Fruit fly (Drosophila melanogaster) whole organism, embryonic: Measurements from ENCODE around the gene kat80.

Experiments
- Awh ChIP-seq: fragments of 200-800 bp; sonication (Bioruptor generic); IDR thresholded peaks from 2 replicates; pipeline ENCODE4, ENCODE4 v1.3.6; 2022; ENCODE audit warnings: missing biosample characterization, missing genetic modification characterization
- BEAF-32 ChIP-seq: fragments of 200-800 bp; sonication (Bioruptor generic); optimal IDR thresholded peaks from 3 replicates; lab custom pipeline; 2017; ENCODE audit warnings: missing biosample characterization, missing genetic modification characterization, mild to moderate bottlenecking, moderate library complexity, missing genetic modification reagents
- Bgb ChIP-seq: fragments of 200-800 bp; sonication (Bioruptor generic); IDR thresholded peaks from 2 replicates; pipeline ENCODE4 v1.3.6; 2022; ENCODE audit warnings: missing biosample characterization, missing genetic modification characterization; ENCODE audit not compliant: partially characterized antibody
- CG1024 ChIP-seq: fragments of 200-800 bp; sonication (Bioruptor generic); IDR thresholded peaks from 2 replicates; pipeline ENCODE4 v1.3.6; 2022; ENCODE audit warnings: missing biosample characterization, missing genetic modification characterization
- CG10979 ChIP-seq: fragments of 200-800 bp; sonication (Bioruptor generic); optimal IDR thresholded peaks from 2 replicates; lab custom pipeline; 2018; ENCODE audit warnings: missing biosample characterization, mild to moderate bottlenecking, missing genetic modification characterization, moderate library complexity
- CG12391 ChIP-seq: fragments of 200-800 bp; sonication (Bioruptor generic); optimal IDR thresholded peaks from 3 replicates; lab custom pipeline; 2018; ENCODE audit warnings: missing biosample characterization, mild to moderate bottlenecking, missing genetic modification characterization, moderate library complexity
- CG13287 ChIP-seq: fragments of 200-800 bp; sonication (Bioruptor generic); IDR thresholded peaks from 2 replicates; pipeline ENCODE4 v1.3.6; 2022; ENCODE audit warnings: missing biosample characterization, missing genetic modification characterization; ENCODE audit not compliant: partially characterized antibody
- CG13775 ChIP-seq: fragments of 200-800 bp; sonication (Bioruptor generic); optimal IDR thresholded peaks from 3 replicates; lab custom pipeline; 2017; ENCODE audit warnings: missing biosample characterization, mild to moderate bottlenecking, missing genetic modification characterization
- CG15514 ChIP-seq: fragments of 200-800 bp; sonication (Bioruptor generic); optimal IDR thresholded peaks from 3 replicates; lab custom pipeline; 2017; ENCODE audit warnings: missing biosample characterization, missing genetic modification characterization, mild to moderate bottlenecking, moderate library complexity, missing genetic modification reagents
- CG17361 ChIP-seq: fragments of 200-800 bp; sonication (Bioruptor generic); IDR thresholded peaks from 3 replicates; pipeline ENCODE4 v1.3.6; 2022; ENCODE audit warnings: missing biosample characterization, missing genetic modification characterization
- CG17612 ChIP-seq: fragments of 200-800 bp; sonication (Bioruptor generic); IDR thresholded peaks from 2 replicates; pipeline ENCODE4 v1.3.6; 2022; ENCODE audit warnings: missing biosample characterization, missing genetic modification characterization
- CG17829 ChIP-seq: fragments of 200-800 bp; optimal IDR thresholded peaks from 2 replicates; lab custom pipeline; 2019; ENCODE audit warnings: missing biosample characterization, mild to moderate bottlenecking, missing genetic modification characterization, moderate library complexity
- CG30020 ChIP-seq: fragments of 200-800 bp; optimal IDR thresholded peaks from 2 replicates; lab custom pipeline; 2019; ENCODE audit warnings: missing biosample characterization, mild to moderate bottlenecking, missing genetic modification characterization, moderate library complexity
- CG42726 ChIP-seq: fragments of 200-800 bp; sonication (Bioruptor generic); IDR thresholded peaks from 2 replicates; pipeline ENCODE4 v1.3.6; 2022; ENCODE audit warnings: missing biosample characterization, missing genetic modification characterization; ENCODE audit not compliant: partially characterized antibody
- CG4820 ChIP-seq: fragments of 200-800 bp; sonication (Bioruptor generic); optimal IDR thresholded peaks from 3 replicates; lab custom pipeline; 2016; ENCODE audit warnings: missing biosample characterization, missing genetic modification characterization
- CG6791 ChIP-seq: fragments of 200-800 bp; sonication (Bioruptor generic); IDR thresholded peaks from 3 replicates; pipeline ENCODE4 v1.3.6; 2022; ENCODE audit warnings: missing biosample characterization, missing genetic modification characterization; ENCODE audit not compliant: partially characterized antibody
- CG8290 ChIP-seq, 3 experiments: fragments of 200-800 bp; sonication (Bioruptor generic); optimal IDR thresholded peaks; 2 replicates each; lab custom pipeline; 2016 to 2019; ENCODE audit warnings: missing biosample characterization in 3 of 3, missing genetic modification characterization in 3 of 3, mild to moderate bottlenecking in 2 of 3, moderate library complexity in 1 of 3
- CG8924 ChIP-seq: fragments of 200-800 bp; optimal IDR thresholded peaks from 3 replicates; lab custom pipeline; 2019; ENCODE audit warnings: missing biosample characterization, mild to moderate bottlenecking, missing genetic modification characterization, moderate library complexity
- Deaf1 ChIP-seq: fragments of 200-800 bp; optimal IDR thresholded peaks from 3 replicates; lab custom pipeline; 2019; ENCODE audit warnings: missing biosample characterization, mild to moderate bottlenecking, missing genetic modification characterization, moderate library complexity
- E2f2 ChIP-seq: fragments of 200-800 bp; sonication (Bioruptor generic); IDR thresholded peaks from 2 replicates; pipeline ENCODE4 v1.3.6; 2022; ENCODE audit warnings: missing biosample characterization, missing genetic modification characterization
- H2.0 ChIP-seq: fragments of 200-800 bp; sonication (Bioruptor generic); IDR thresholded peaks from 2 replicates; pipeline ENCODE4 v1.3.6; 2022; ENCODE audit warnings: missing biosample characterization, missing genetic modification characterization
- Hand ChIP-seq: fragments of 200-800 bp; sonication (Bioruptor generic); optimal IDR thresholded peaks from 2 replicates; lab custom pipeline; 2017; ENCODE audit warnings: mild to moderate bottlenecking, missing biosample characterization, missing genetic modification reagents, missing genetic modification characterization
- Mes4 ChIP-seq: fragments of 200-800 bp; sonication (Bioruptor generic); optimal IDR thresholded peaks from 2 replicates; lab custom pipeline; 2016; ENCODE audit warnings: missing biosample characterization, missing genetic modification characterization
- NC2β ChIP-seq: fragments of 200-800 bp; sonication (Bioruptor generic); optimal IDR thresholded peaks from 2 replicates; lab custom pipeline; 2016; ENCODE audit warnings: missing biosample characterization, missing genetic modification characterization
- Nf-YC ChIP-seq: fragments of 200-800 bp; optimal IDR thresholded peaks from 3 replicates; lab custom pipeline; 2019; ENCODE audit warnings: missing biosample characterization, mild to moderate bottlenecking, missing genetic modification characterization, moderate library complexity
- Opbp ChIP-seq: fragments of 200-800 bp; sonication (Bioruptor generic); IDR thresholded peaks from 3 replicates; pipeline ENCODE4 v1.3.6; 2022; ENCODE audit warnings: missing biosample characterization, missing genetic modification characterization; ENCODE audit not compliant: partially characterized antibody
- Sry-δ ChIP-seq: fragments of 200-800 bp; sonication (Bioruptor generic); optimal IDR thresholded peaks from 2 replicates; lab custom pipeline; 2016; ENCODE audit warnings: missing biosample characterization, missing genetic modification characterization
- YL-1 ChIP-seq: fragments of 200-800 bp; sonication (Bioruptor generic); optimal IDR thresholded peaks from 3 replicates; lab custom pipeline; 2017; ENCODE audit warnings: missing biosample characterization, mild to moderate bottlenecking, missing genetic modification characterization
- ato ChIP-seq: fragments of 200-800 bp; sonication (Bioruptor generic); IDR thresholded peaks from 2 replicates; pipeline ENCODE4 v1.3.6; 2022; ENCODE audit warnings: missing biosample characterization, missing genetic modification characterization; ENCODE audit not compliant: partially characterized antibody
- bcd ChIP-seq: fragments of 200-800 bp; sonication (Bioruptor generic); optimal IDR thresholded peaks from 2 replicates; lab custom pipeline; 2017; ENCODE audit warnings: missing biosample characterization, mild to moderate bottlenecking, missing genetic modification characterization
- da ChIP-seq: fragments of 200-800 bp; sonication (Bioruptor generic); optimal IDR thresholded peaks from 2 replicates; lab custom pipeline; 2016; ENCODE audit warnings: missing biosample characterization, missing genetic modification characterization
- danr ChIP-seq: fragments of 200-800 bp; sonication (Bioruptor generic); IDR thresholded peaks from 2 replicates; pipeline ENCODE4 v1.3.6; 2022; ENCODE audit warnings: missing biosample characterization, missing genetic modification characterization
- disco-r ChIP-seq: fragments of 200-800 bp; sonication (Bioruptor generic); optimal IDR thresholded peaks from 2 replicates; lab custom pipeline; 2016; ENCODE audit warnings: missing biosample characterization, missing genetic modification characterization
- dm ChIP-seq: fragments of 200-800 bp; sonication (Bioruptor generic); optimal IDR thresholded peaks from 3 replicates; lab custom pipeline; 2016; ENCODE audit warnings: missing biosample characterization, missing genetic modification characterization
- ewg ChIP-seq: fragments of 200-800 bp; sonication (Bioruptor generic); optimal IDR thresholded peaks from 3 replicates; lab custom pipeline; 2017; ENCODE audit warnings: mild to moderate bottlenecking, missing biosample characterization, missing genetic modification reagents, missing genetic modification characterization
- gro ChIP-seq: fragments of 200-800 bp; sonication (Bioruptor generic); optimal IDR thresholded peaks from 2 replicates; lab custom pipeline; 2016; ENCODE audit warnings: missing biosample characterization, missing genetic modification characterization
- lab ChIP-seq: fragments of 200-800 bp; sonication (Bioruptor generic); optimal IDR thresholded peaks from 3 replicates; lab custom pipeline; 2017; ENCODE audit warnings: missing biosample characterization, missing genetic modification characterization, mild to moderate bottlenecking, moderate library complexity, missing genetic modification reagents
- mld ChIP-seq: fragments of 200-800 bp; sonication (Bioruptor generic); IDR thresholded peaks from 3 replicates; pipeline ENCODE4 v1.3.6; 2022; ENCODE audit warnings: missing biosample characterization, missing genetic modification characterization; ENCODE audit not compliant: partially characterized antibody
- pfk ChIP-seq: fragments of 200-800 bp; sonication (Bioruptor generic); optimal IDR thresholded peaks from 2 replicates; lab custom pipeline; 2018; ENCODE audit warnings: missing biosample characterization, mild to moderate bottlenecking, missing genetic modification characterization, moderate library complexity
- row ChIP-seq: fragments of 200-800 bp; sonication (Bioruptor generic); IDR thresholded peaks from 3 replicates; pipeline ENCODE4 v1.3.6; 2022; ENCODE audit warnings: missing biosample characterization, missing genetic modification characterization
- sens ChIP-seq: fragments of 200-800 bp; sonication (Bioruptor generic); peaks from one replicate; lab custom pipeline; 2016; ENCODE audit warnings: missing biosample characterization, missing genetic modification characterization
- shn ChIP-seq: fragments of 200-800 bp; sonication (Bioruptor generic); optimal IDR thresholded peaks from 3 replicates; lab custom pipeline; 2016; ENCODE audit warnings: missing biosample characterization, missing genetic modification characterization
- so ChIP-seq: fragments of 200-800 bp; sonication (Bioruptor generic); IDR thresholded peaks from 3 replicates; pipeline ENCODE4 v1.3.6; 2022; ENCODE audit warnings: missing biosample characterization, missing genetic modification characterization
- sug ChIP-seq: fragments of 200-800 bp; optimal IDR thresholded peaks from 2 replicates; lab custom pipeline; 2019; ENCODE audit warnings: missing biosample characterization, mild to moderate bottlenecking, missing genetic modification characterization, moderate library complexity
- tna ChIP-seq: fragments of 200-800 bp; sonication (Bioruptor generic); IDR thresholded peaks from 2 replicates; pipeline ENCODE4 v1.3.6; 2022; ENCODE audit warnings: missing biosample characterization, missing genetic modification characterization; ENCODE audit not compliant: partially characterized antibody
- vnd ChIP-seq: fragments of 200-800 bp; sonication (Bioruptor generic); IDR thresholded peaks from 3 replicates; pipeline ENCODE4 v1.3.6; 2022; ENCODE audit warnings: missing biosample characterization, missing genetic modification characterization; ENCODE audit not compliant: partially characterized antibody
- zfh1 ChIP-seq: fragments of 200-800 bp; sonication (Bioruptor generic); IDR thresholded peaks from 3 replicates; pipeline ENCODE4 v1.3.6; 2022; ENCODE audit warnings: missing biosample characterization, missing genetic modification characterization

kat80 gene

dm6 chrX:16313078-16313875, 37.3 kb upstream of the kat80 start, which contains the start of the genes CG9915 and SWIP (continued):
- TF ChIP-seq sens (GFP tag; lab: Kevin White, UChicago): peak; percentile 35
- TF ChIP-seq CG10979 (tag; lab: Kevin White, UChicago): peak; percentile 22
- TF ChIP-seq CG13775 (GFP tag; lab: Kevin White, UChicago): peak; percentile 39
- peak; percentile 73 for TF ChIP-seq Bgb (GFP tag; lab: Robert Waterston, UW)
- TF ChIP-seq vnd (GFP tag; lab: Robert Waterston, UW): peak; percentile 70
- TF ChIP-seq CG13287 (GFP tag; lab: Robert Waterston, UW): peak; percentile 47; the same call in 1 of the 2 replicates
- TF ChIP-seq mld (GFP tag; lab: Robert Waterston, UW): peak; percentile 81
- TF ChIP-seq zfh1 (GFP tag; lab: Robert Waterston, UW): no peak
- no peak for TF ChIP-seq da (GFP tag; lab: Kevin White, UChicago)
- TF ChIP-seq row (GFP tag; lab: Robert Waterston, UW): peak; percentile 62; the same call in 2 of the 3 replicates
- no peak for TF ChIP-seq CG4820 (GFP tag; lab: Kevin White, UChicago)
- TF ChIP-seq gro (GFP tag; lab: Kevin White, UChicago): peak; percentile 2
- peak; percentile 79; the same call in 2 of the 3 replicates for TF ChIP-seq Opbp (GFP tag; lab: Robert Waterston, UW)
- peak; percentile 74 for TF ChIP-seq CG6791
- TF ChIP-seq NC2β (GFP tag; lab: Kevin White, UChicago): no peak
- peak; percentile 23 for TF ChIP-seq CG17829 (tag; lab: Kevin White, UChicago)
- peak; percentile 50 for TF ChIP-seq CG12391 (tag; lab: Kevin White, UChicago)
- TF ChIP-seq Sry-δ (GFP tag; lab: Kevin White, UChicago): peak; percentile 53
- peak; percentile 28 for TF ChIP-seq dm (GFP tag; lab: Kevin White, UChicago)
- TF ChIP-seq ewg (GFP tag; lab: Kevin White, UChicago): no peak
- TF ChIP-seq CG8924: peak; percentile 33
- TF ChIP-seq Mes4 (GFP tag; lab: Kevin White, UChicago): no peak
- TF ChIP-seq so (GFP tag; lab: Robert Waterston, UW): no peak
- TF ChIP-seq lab: no peak
- peak; percentile 1 for TF ChIP-seq YL-1 (GFP tag; lab: Kevin White, UChicago)
- TF ChIP-seq bcd (GFP tag; lab: Kevin White, UChicago): no peak
- peak; percentile 87 for TF ChIP-seq ato (GFP tag; lab: Robert Waterston, UW)
- no peak for TF ChIP-seq Awh (GFP tag; lab: Robert Waterston, UW)
- TF ChIP-seq CG8290 (GFP tag; optimal IDR thresholded peaks at IDR 0.05; lab: Kevin White, UChicago): peak; percentile 50
- peak in 1 of 2 experiments; percentile 47 for TF ChIP-seq CG8290 (tag; optimal IDR thresholded peaks at IDR 0.05; lab: Kevin White, UChicago)
- TF ChIP-seq Deaf1: peak; percentile 41
- TF ChIP-seq CG17612: no peak
- peak; percentile 97 for TF ChIP-seq pfk (GFP tag; lab: Kevin White, UChicago)
- TF ChIP-seq tna (GFP tag; lab: Robert Waterston, UW): peak; percentile 75
- peak; percentile 19 for TF ChIP-seq CG15514 (GFP tag; lab: Kevin White, UChicago)
- TF ChIP-seq CG42726 (GFP tag; lab: Robert Waterston, UW): 0 out of 2 replicates have a peak, but pooled peaks have one; percentile 33
- no peak for TF ChIP-seq shn
- TF ChIP-seq CG17361 (GFP tag; lab: Robert Waterston, UW): peak; percentile 46; the same call in 1 of the 3 replicates
- peak; percentile 48 for TF ChIP-seq E2f2 (GFP tag; lab: Robert Waterston, UW)
- TF ChIP-seq H2.0: no peak
- no peak for TF ChIP-seq sug (tag; lab: Kevin White, UChicago)
- TF ChIP-seq Hand: no peak
- peak; percentile 95 for TF ChIP-seq CG30020 (tag; lab: Kevin White, UChicago)
- TF ChIP-seq BEAF-32 (GFP tag; lab: Kevin White, UChicago): peak; percentile 30
- no peak for TF ChIP-seq disco-r (GFP tag; lab: Kevin White, UChicago)
- peak; percentile 69 for TF ChIP-seq CG1024 (GFP tag; lab: Robert Waterston, UW)
- peak; percentile 16 for TF ChIP-seq Nf-YC
- no peak for TF ChIP-seq danr (GFP tag; lab: Robert Waterston, UW)
